Fruit fly (Drosophila melanogaster) ovary, adult (tissue): ENCODE measurements around the gene CG3902.

Source experiments
- CG17801 ChIP-seq: fragments of 200-800 bp; optimal IDR thresholded peaks from 2 replicates; lab custom pipeline; 2019; ENCODE audit warnings: missing biosample characterization, mild to moderate bottlenecking, missing genetic modification characterization, moderate library complexity; ENCODE audit not compliant: partially characterized antibody

The CG3902 gene

dm6 chr3L:18860467-18860866 lies 37.6 kb downstream of the CG3902 start:
- TF ChIP-seq CG17801: no peak

- TF ChIP-seq CG17801: no peak
Observed at dm6 chr3L:18854412-18854811, 43.7 kb downstream of the CG3902 start.

dm6 chr3L:18853439-18853838 lies 44.7 kb downstream of the CG3902 start:
- no peak for TF ChIP-seq CG17801

- TF ChIP-seq CG17801: no peak
Observed at dm6 chr3L:18852223-18852622, 45.9 kb downstream of the CG3902 start.

dm6 chr3L:18848436-18848835 lies 49.7 kb downstream of the CG3902 start:
- peak; percentile 36 for TF ChIP-seq CG17801

dm6 chr3L:18846272-18846741 lies 51.8 kb downstream of the CG3902 start:
- TF ChIP-seq CG17801: no peak

- TF ChIP-seq CG17801: no peak
Observed at dm6 chr3L:18846233-18846271, 52.0 kb downstream of the CG3902 start, which contains the start of gene Indy. Gene Indy (minus strand): TSS chr3L:18846267.

dm6 chr3L:18845833-18846232 lies 52.3 kb downstream of the CG3902 start:
- TF ChIP-seq CG17801: no peak
